Worm (Caenorhabditis elegans): ENCODE measurements around the gene F44E2.9.

DNA sequence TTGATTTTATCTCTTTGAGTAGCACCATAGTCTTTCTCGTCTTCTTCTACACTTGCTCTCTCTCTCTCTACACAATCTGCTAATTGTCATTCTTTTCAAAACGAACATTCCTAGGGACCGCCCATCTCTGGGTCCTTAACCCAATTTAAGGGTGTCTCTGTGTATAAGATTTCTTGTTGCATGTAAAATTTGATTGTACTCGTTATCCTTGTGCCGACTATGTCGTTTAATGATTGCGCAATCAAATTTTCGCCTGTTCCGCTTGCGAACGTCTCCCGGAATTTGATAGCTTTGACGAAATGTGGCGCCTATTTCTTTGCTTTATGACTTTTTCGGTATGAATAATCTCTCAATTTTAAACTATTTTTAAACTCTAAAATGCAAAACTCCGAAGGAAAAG lies 39.2 kb downstream of the F44E2.9 start:
- TF ChIP-seq pha-4 (tag; optimal IDR thresholded peaks at IDR 0.05) (no peak), elt-3 (tag; optimal IDR thresholded peaks at IDR 0.05) (no peak), nhr-12 (tag; optimal IDR thresholded peaks at IDR 0.05) (no peak), drap-1 (GFP tag; optimal IDR thresholded peaks at IDR 0.05) (no peak), ztf-11 (tag; optimal IDR thresholded peaks at IDR 0.05) (no peak), snpc-4 (tag; optimal IDR thresholded peaks at IDR 0.05) (no peak), mep-1 (tag; optimal IDR thresholded peaks at IDR 0.05) (no peak)
